Fruit fly (Drosophila melanogaster) whole organism, wandering third instar larva: ENCODE data around the gene CG32437.

Source experiments
- Abd-B ChIP-seq: fragments of >200 bp; optimal IDR thresholded peaks from 2 replicates; lab custom pipeline; 2017; ENCODE audit warnings: missing biosample characterization, missing genetic modification characterization
- CG32264 ChIP-seq: fragments of 200-800 bp; sonication (Bioruptor generic); optimal IDR thresholded peaks from 2 replicates; lab custom pipeline; 2016; ENCODE audit warnings: missing biosample characterization, missing genetic modification characterization
- CrebA ChIP-seq: fragments of 200-800 bp; sonication (Bioruptor generic); optimal IDR thresholded peaks from 2 replicates; lab custom pipeline; 2016; ENCODE audit warnings: missing biosample characterization, mild to moderate bottlenecking, missing genetic modification characterization, borderline replicate concordance
- Dfd ChIP-seq: fragments of >200 bp; optimal IDR thresholded peaks from 2 replicates; lab custom pipeline; 2017; ENCODE audit warnings: missing biosample characterization, missing genetic modification characterization
- Dif ChIP-seq: fragments of 200-275, 200-300 bp; sonication (Bioruptor generic); optimal IDR thresholded peaks from 2 replicates; lab custom pipeline; 2018; ENCODE audit warnings: missing biosample characterization, missing genetic modification characterization; ENCODE audit not compliant: partially characterized antibody
- HLH106 ChIP-seq: fragments of 200-800 bp; optimal IDR thresholded peaks from 3 replicates; lab custom pipeline; 2019; ENCODE audit warnings: missing biosample characterization, mild to moderate bottlenecking, missing genetic modification characterization, moderate library complexity
- Hr78 ChIP-seq: fragments of >200 bp; optimal IDR thresholded peaks from 2 replicates; lab custom pipeline; 2017; ENCODE audit warnings: missing biosample characterization, missing genetic modification characterization
- Hr83 ChIP-seq: fragments of 200-300 bp; sonication (Bioruptor generic); optimal IDR thresholded peaks from 2 replicates; lab custom pipeline; 2016; ENCODE audit warnings: missing biosample characterization, mild to moderate bottlenecking, missing genetic modification characterization, moderate library complexity; ENCODE audit not compliant: poor library complexity, severe bottlenecking
- Jra ChIP-seq: sonication (Bioruptor generic); optimal IDR thresholded peaks from 2 replicates; lab custom pipeline; 2016; ENCODE audit warnings: missing biosample characterization, missing genetic modification characterization
- Mio ChIP-seq: sonication (Bioruptor generic); optimal IDR thresholded peaks from 2 replicates; lab custom pipeline; 2016; ENCODE audit warnings: missing biosample characterization, missing genetic modification characterization
- N ChIP-seq: fragments of >200 bp; optimal IDR thresholded peaks from 2 replicates; lab custom pipeline; 2018; ENCODE audit warnings: missing biosample characterization, missing external identifiers, missing genetic modification characterization
- OdsH ChIP-seq: fragments of 200-800 bp; sonication (Bioruptor generic); optimal IDR thresholded peaks from 2 replicates; lab custom pipeline; 2016; ENCODE audit warnings: missing biosample characterization, mild to moderate bottlenecking, missing genetic modification characterization
- Rel ChIP-seq, 2 experiments: fragments of 200-800 bp; sonication (Bioruptor generic) in 1 of 2; optimal IDR thresholded peaks; 2 replicates in 1 of 2; 3 replicates in 1 of 2; lab custom pipeline; 2016 to 2019; ENCODE audit warnings: mild to moderate bottlenecking in 2 of 2, missing biosample characterization in 2 of 2, missing genetic modification characterization in 2 of 2, moderate library complexity in 1 of 2
- Sp1 ChIP-seq: fragments of 200-800 bp; sonication (Bioruptor generic); optimal IDR thresholded peaks from 3 replicates; lab custom pipeline; 2019; ENCODE audit warnings: missing biosample characterization, mild to moderate bottlenecking, missing genetic modification characterization, moderate library complexity
- Vsx2 ChIP-seq: fragments of 200-300, 225-300 bp; sonication (Bioruptor generic); optimal IDR thresholded peaks from 2 replicates; lab custom pipeline; 2018; ENCODE audit warnings: missing biosample characterization, missing genetic modification characterization; ENCODE audit not compliant: partially characterized antibody
- br ChIP-seq: fragments of 200-800 bp; sonication (Bioruptor generic); optimal IDR thresholded peaks from 2 replicates; lab custom pipeline; 2016; ENCODE audit warnings: missing biosample characterization, missing genetic modification characterization
- brk ChIP-seq: fragments of 200-800 bp; sonication (Bioruptor generic); optimal IDR thresholded peaks from 2 replicates; lab custom pipeline; 2016; ENCODE audit warnings: missing biosample characterization, mild to moderate bottlenecking, missing genetic modification characterization
- dl ChIP-seq, 2 experiments: fragments of 175-275, 200-275 bp in 1 of 2; fragments of 200-275 bp in 1 of 2; sonication (Bioruptor generic); optimal IDR thresholded peaks; lab custom pipeline; 2018; ENCODE audit warnings: mild to moderate bottlenecking in 2 of 2, missing biosample characterization in 2 of 2, missing genetic modification characterization in 2 of 2, moderate library complexity in 2 of 2; ENCODE audit not compliant: partially characterized antibody in 2 of 2, insufficient read depth in 1 of 2
- dmrt93B ChIP-seq: fragments of 200-800 bp; sonication (Bioruptor generic); optimal IDR thresholded peaks from 2 replicates; lab custom pipeline; 2018; ENCODE audit warnings: missing biosample characterization, mild to moderate bottlenecking, missing genetic modification characterization
- dsf ChIP-seq: sonication (Bioruptor generic); optimal IDR thresholded peaks from 2 replicates; lab custom pipeline; 2016; ENCODE audit warnings: missing biosample characterization, missing genetic modification characterization, borderline replicate concordance
- ey ChIP-seq: fragments of 200-800 bp; sonication (Bioruptor generic); optimal IDR thresholded peaks from 2 replicates; lab custom pipeline; 2016; ENCODE audit warnings: missing biosample characterization, missing genetic modification characterization
- fru ChIP-seq: fragments of 200-800 bp; sonication (Bioruptor generic); optimal IDR thresholded peaks from 3 replicates; lab custom pipeline; 2016; ENCODE audit warnings: missing biosample characterization, mild to moderate bottlenecking, missing genetic modification characterization
- lola ChIP-seq: fragments of >200 bp; optimal IDR thresholded peaks from 2 replicates; lab custom pipeline; 2017; ENCODE audit warnings: missing biosample characterization, missing genetic modification characterization
- psq ChIP-seq: fragments of 200-800 bp; sonication (Bioruptor generic); optimal IDR thresholded peaks from 3 replicates; lab custom pipeline; 2017; ENCODE audit warnings: missing biosample characterization, mild to moderate bottlenecking, missing genetic modification characterization, moderate library complexity
- sv ChIP-seq: fragments of 200-800 bp; sonication (Bioruptor generic); optimal IDR thresholded peaks from 3 replicates; lab custom pipeline; 2016; ENCODE audit warnings: missing biosample characterization, missing genetic modification characterization
- tai ChIP-seq: sonication (Bioruptor generic); optimal IDR thresholded peaks from 2 replicates; lab custom pipeline; 2016; ENCODE audit warnings: missing biosample characterization, missing genetic modification characterization
- usp ChIP-seq: fragments of >200 bp; optimal IDR thresholded peaks from 2 replicates; lab custom pipeline; 2017; ENCODE audit warnings: missing biosample characterization, missing genetic modification characterization
- woc ChIP-seq: sonication (Bioruptor generic); optimal IDR thresholded peaks from 2 replicates; lab custom pipeline; 2016; ENCODE audit warnings: missing biosample characterization, mild to moderate bottlenecking, missing genetic modification characterization

CG32437 gene

DNA sequence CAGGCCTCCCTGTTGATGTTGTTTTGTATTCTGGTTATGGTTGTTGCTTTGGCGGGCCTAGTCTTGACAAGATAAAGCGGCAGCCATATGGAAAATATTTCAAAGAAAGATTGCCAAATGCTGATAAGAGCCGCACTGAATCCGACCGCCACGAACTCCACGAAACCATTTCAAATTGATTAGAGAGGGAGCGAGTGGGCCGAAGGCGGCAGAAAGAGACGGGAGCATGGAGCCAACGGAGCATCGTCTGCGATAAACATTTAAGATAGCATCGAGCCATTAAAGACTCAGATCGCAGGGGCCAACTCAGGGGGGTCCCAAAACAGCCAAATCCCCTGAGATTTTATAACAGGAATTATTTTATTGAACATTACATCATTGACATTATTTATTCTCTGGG, 42.7 kb downstream of the CG32437 start:
- TF ChIP-seq usp (GFP tag; lab: Kevin White, UChicago) (no peak), ey (GFP tag; lab: Kevin White, UChicago) (no peak), Rel (GFP tag; optimal IDR thresholded peaks at IDR 0.05; lab: Kevin White, UChicago) (no peak), Rel (tag; optimal IDR thresholded peaks at IDR 0.05; lab: Kevin White, UChicago) (no peak), CrebA (GFP tag; lab: Kevin White, UChicago) (no peak), woc (GFP tag; lab: Kevin White, UChicago) (no peak), fru (GFP tag; lab: Kevin White, UChicago) (no peak), Mio (GFP tag; lab: Kevin White, UChicago) (no peak), psq (GFP tag; lab: Kevin White, UChicago) (no peak), Dfd (GFP tag; lab: Kevin White, UChicago) (no peak), dmrt93B (GFP tag; lab: Kevin White, UChicago) (no peak), Abd-B (GFP tag; lab: Kevin White, UChicago) (no peak), br (no peak)

DNA sequence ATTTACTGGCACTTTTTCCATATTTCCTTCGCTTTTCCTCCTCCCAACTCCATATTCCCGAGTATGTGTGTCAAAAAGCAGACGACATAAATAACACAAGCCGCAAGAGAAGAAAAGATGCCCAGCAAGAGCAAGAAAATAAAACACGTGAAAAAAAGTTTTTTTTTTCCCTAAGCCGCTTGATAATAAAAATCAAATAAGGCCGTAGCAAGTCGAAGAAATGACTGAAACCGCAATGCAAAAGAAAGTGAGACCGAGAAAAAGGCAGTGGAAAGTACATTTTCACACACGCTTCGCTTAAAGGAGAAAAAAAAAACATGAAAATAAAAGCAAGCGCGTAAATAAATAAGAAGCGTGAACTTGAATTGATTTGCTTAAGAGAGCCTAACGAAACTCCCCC, 45.1 kb downstream of the CG32437 start:
- TF ChIP-seq ey (GFP tag; lab: Kevin White, UChicago) (no peak), N (GFP tag; lab: Kevin White, UChicago) (no peak), Sp1 (GFP tag; lab: Kevin White, UChicago) (no peak), dsf (no peak), lola (no peak), Dif (GFP tag; lab: Kevin White, UChicago) (no peak), tai (GFP tag; lab: Kevin White, UChicago) (no peak), fru (GFP tag; lab: Kevin White, UChicago) (no peak), sv (GFP tag; lab: Kevin White, UChicago) (no peak), Vsx2 (GFP tag; lab: Kevin White, UChicago) (no peak), Hr78 (GFP tag; lab: Kevin White, UChicago) (no peak), HLH106 (tag; lab: Kevin White, UChicago) (no peak), dl (GFP tag; optimal IDR thresholded peaks at IDR 0.05; lab: Kevin White, UChicago; ENCODE audit: insufficient read depth in 1 of 2, partially characterized antibody in 2 of 2) (no peak)

DNA sequence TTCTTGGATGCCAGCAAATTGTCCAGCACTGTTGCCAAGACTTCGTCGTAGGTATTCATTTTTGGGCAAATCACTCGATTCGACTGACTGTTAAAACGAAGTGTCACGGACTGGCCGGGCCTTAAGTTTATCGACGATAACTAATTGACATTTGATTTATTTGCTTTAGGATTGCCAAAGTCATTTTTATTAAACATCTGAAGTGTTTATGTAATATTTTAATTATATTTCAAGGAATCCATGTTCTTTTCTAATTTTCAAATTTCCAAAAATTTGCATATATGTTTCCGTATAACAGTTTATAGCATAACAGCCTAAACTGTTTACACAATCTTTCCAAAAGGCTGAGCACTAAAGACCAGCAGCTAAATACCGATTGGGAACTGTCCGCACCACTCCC, 49.2 kb downstream of the CG32437 start, which contains the start of gene sa:
TSS of gene sa (minus strand) at position 101 of the 400 bp plus-strand sequence.
- no peak for TF ChIP-seq fru (GFP tag; lab: Kevin White, UChicago)
- TF ChIP-seq Hr83 (GFP tag; lab: Kevin White, UChicago), result no peak
- no peak for TF ChIP-seq brk (GFP tag; lab: Kevin White, UChicago)
- no peak for TF ChIP-seq Dif (GFP tag; lab: Kevin White, UChicago)
- TF ChIP-seq Jra (GFP tag; lab: Kevin White, UChicago), result no peak
- no peak for TF ChIP-seq Mio (GFP tag; lab: Kevin White, UChicago)
- no peak for TF ChIP-seq HLH106 (tag; lab: Kevin White, UChicago)
- TF ChIP-seq dsf, result no peak
- TF ChIP-seq N (GFP tag; lab: Kevin White, UChicago), result no peak
- TF ChIP-seq CG32264 (GFP tag; lab: Kevin White, UChicago), result no peak
- TF ChIP-seq dl (GFP tag; optimal IDR thresholded peaks at IDR 0.05; lab: Kevin White, UChicago; ENCODE audit: insufficient read depth in 1 of 2, partially characterized antibody in 2 of 2), result no peak
- no peak for TF ChIP-seq OdsH
- TF ChIP-seq Abd-B (GFP tag; lab: Kevin White, UChicago), result no peak
